Fruit fly (Drosophila melanogaster) whole organism, pupa: Measurements from ENCODE around the gene Tango5.

ENCODE experiments used
- CG10348 ChIP-seq: fragments of 200-800 bp; sonication (Bioruptor generic); IDR thresholded peaks from 2 replicates; pipeline ENCODE4 v1.3.6; 2022; ENCODE audit warnings: missing biosample characterization, missing genetic modification characterization
- CG12605 ChIP-seq: fragments of 200-800 bp; sonication (Bioruptor generic); IDR thresholded peaks from 2 replicates; pipeline ENCODE4 v1.3.6; 2022; ENCODE audit warnings: missing biosample characterization, missing genetic modification characterization
- CG13204 ChIP-seq: fragments of 200-800 bp; sonication (Bioruptor generic); optimal IDR thresholded peaks from 2 replicates; lab custom pipeline; 2018; ENCODE audit warnings: missing biosample characterization, mild to moderate bottlenecking, missing genetic modification characterization, moderate library complexity
- CG14655 ChIP-seq: fragments of 200-800 bp; sonication (Bioruptor generic); optimal IDR thresholded peaks from 3 replicates; lab custom pipeline; 2017; ENCODE audit warnings: mild to moderate bottlenecking, missing biosample characterization, missing genetic modification reagents, missing genetic modification characterization
- CG15710 ChIP-seq: fragments of 200-800 bp; sonication (Bioruptor generic); optimal IDR thresholded peaks from 2 replicates; lab custom pipeline; 2018; ENCODE audit warnings: missing biosample characterization, mild to moderate bottlenecking, missing genetic modification characterization, moderate library complexity
- CG17806 ChIP-seq: fragments of 200-800 bp; sonication (Bioruptor generic); optimal IDR thresholded peaks from 2 replicates; lab custom pipeline; 2018; ENCODE audit warnings: missing biosample characterization, mild to moderate bottlenecking, missing genetic modification characterization, moderate library complexity
- CG32121 ChIP-seq: fragments of 200-800 bp; sonication (Bioruptor generic); IDR thresholded peaks from 2 replicates; pipeline ENCODE4 v1.3.6; 2022; ENCODE audit warnings: missing biosample characterization, missing genetic modification characterization
- CG34367 ChIP-seq: fragments of 200-800 bp; sonication (Bioruptor generic); optimal IDR thresholded peaks from 2 replicates; lab custom pipeline; 2018; ENCODE audit warnings: missing biosample characterization, mild to moderate bottlenecking, missing genetic modification characterization
- CG4496 ChIP-seq: fragments of 200-800 bp; sonication (Bioruptor generic); IDR thresholded peaks from 3 replicates; pipeline ENCODE4 v1.3.6; 2022; ENCODE audit warnings: missing biosample characterization, missing genetic modification characterization
- CG8159 ChIP-seq: fragments of 200-800 bp; sonication (Bioruptor generic); optimal IDR thresholded peaks from 3 replicates; lab custom pipeline; 2018; ENCODE audit warnings: missing biosample characterization, mild to moderate bottlenecking, missing genetic modification characterization, moderate library complexity
- CG8301 ChIP-seq: fragments of 200-800 bp; sonication (Bioruptor generic); optimal IDR thresholded peaks from 2 replicates; lab custom pipeline; 2018; ENCODE audit warnings: missing biosample characterization, mild to moderate bottlenecking, missing genetic modification characterization
- CG9948 ChIP-seq: fragments of 200-800 bp; sonication (Bioruptor generic); optimal IDR thresholded peaks from 2 replicates; lab custom pipeline; 2018; ENCODE audit warnings: missing biosample characterization, mild to moderate bottlenecking, missing genetic modification characterization, moderate library complexity
- D1 ChIP-seq: fragments of 200-800 bp; sonication (Bioruptor generic); optimal IDR thresholded peaks from 2 replicates; lab custom pipeline; 2018; ENCODE audit warnings: missing biosample characterization, mild to moderate bottlenecking, missing genetic modification characterization, moderate library complexity
- EcR ChIP-seq: fragments of 200-800 bp; sonication (Bioruptor generic); optimal IDR thresholded peaks from 3 replicates; lab custom pipeline; 2019; ENCODE audit warnings: missing biosample characterization, missing genetic modification characterization, mild to moderate bottlenecking, moderate library complexity, missing genetic modification reagents
- Ets98B ChIP-seq: fragments of 200-800 bp; sonication (Bioruptor generic); IDR thresholded peaks from 2 replicates; pipeline ENCODE4 v1.3.6; 2022; ENCODE audit warnings: missing biosample characterization, missing genetic modification characterization
- Pif1A ChIP-seq: fragments of 200-800 bp; sonication (Bioruptor generic); optimal IDR thresholded peaks from 3 replicates; lab custom pipeline; 2016; ENCODE audit warnings: missing biosample characterization, missing genetic modification characterization
- Pif1B ChIP-seq: fragments of 200-800 bp; sonication (Bioruptor generic); optimal IDR thresholded peaks from 3 replicates; lab custom pipeline; 2016; ENCODE audit warnings: missing biosample characterization, missing genetic modification characterization
- Snoo ChIP-seq: fragments of 200-800 bp; sonication (Bioruptor generic); optimal IDR thresholded peaks from 3 replicates; lab custom pipeline; 2017; ENCODE audit warnings: missing biosample characterization, mild to moderate bottlenecking, missing genetic modification characterization, inconsistent platforms
- fd96Ca ChIP-seq: fragments of 200-800 bp; sonication (Bioruptor generic); IDR thresholded peaks from 3 replicates; pipeline ENCODE4 v1.3.6; 2022; ENCODE audit warnings: missing biosample characterization, missing genetic modification characterization
- gl ChIP-seq: fragments of 200-800 bp; sonication (Bioruptor generic); optimal IDR thresholded peaks from 2 replicates; lab custom pipeline; 2018; ENCODE audit warnings: missing biosample characterization, mild to moderate bottlenecking, missing genetic modification characterization
- rn ChIP-seq: fragments of 200-800 bp; sonication (Bioruptor generic); IDR thresholded peaks from 2 replicates; pipeline ENCODE4 v1.3.6; 2022; ENCODE audit warnings: missing biosample characterization, missing genetic modification characterization

Tango5 gene

DNA sequence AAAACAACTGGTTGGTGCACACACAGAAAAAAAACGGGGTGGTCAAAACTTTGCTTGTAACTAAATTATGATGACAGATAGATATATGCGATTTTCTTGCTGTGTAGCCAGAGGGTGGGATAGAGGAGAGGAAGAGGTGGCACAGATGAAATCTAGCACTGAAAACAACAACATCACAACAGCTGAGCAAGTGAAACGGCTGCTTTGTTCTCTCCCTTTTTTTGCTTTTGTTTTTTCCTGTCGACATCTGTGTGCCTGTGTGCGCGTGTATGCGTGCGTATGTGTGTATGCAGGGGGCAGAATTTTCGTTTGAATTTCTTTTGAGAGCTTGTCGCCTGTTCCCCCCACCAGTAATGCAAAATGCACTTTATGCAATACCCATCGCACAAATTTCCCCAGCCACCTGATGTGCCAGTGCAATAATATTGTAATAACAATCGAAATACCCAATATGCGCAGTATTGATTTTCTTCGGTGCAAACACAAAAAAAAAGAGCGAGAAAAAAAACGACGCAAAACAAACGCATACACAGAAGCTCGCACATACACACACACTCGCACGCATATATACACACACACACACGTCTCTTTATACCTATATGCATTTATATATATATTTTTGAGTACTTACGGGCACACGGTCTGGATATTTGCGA, 3.3 kb upstream of the Tango5 start:
- TF ChIP-seq CG9948 (tag; lab: Kevin White, UChicago) (peak; percentile 38), CG15710 (tag; lab: Kevin White, UChicago) (peak; percentile 66), CG14655 (GFP tag; lab: Kevin White, UChicago) (peak; percentile 81), D1 (tag; lab: Kevin White, UChicago) (peak; percentile 44), rn (GFP tag; lab: Robert Waterston, UW) (peak; percentile 64), gl (tag; lab: Kevin White, UChicago) (peak; percentile 88), Pif1B (GFP tag; lab: Kevin White, UChicago) (peak; percentile 63), EcR (peak; percentile 14), CG13204 (peak; percentile 74), Pif1A (GFP tag; lab: Kevin White, UChicago) (peak; percentile 73), CG32121 (peak; percentile 82), CG34367 (tag; lab: Kevin White, UChicago) (peak; percentile 56), CG8301 (tag; lab: Kevin White, UChicago) (peak; percentile 70), CG17806 (peak; percentile 44), fd96Ca (GFP tag; lab: Robert Waterston, UW) (peak; percentile 72; the same call in 1 of the 3 replicates), CG10348 (GFP tag; lab: Robert Waterston, UW) (peak; percentile 38; the same call in 1 of the 2 replicates), CG12605 (GFP tag; lab: Robert Waterston, UW) (peak; percentile 7), Ets98B (peak; percentile 82), CG4496 (GFP tag; lab: Robert Waterston, UW) (peak; percentile 72), CG8159 (peak; percentile 67), Snoo (tag; lab: Kevin White, UChicago) (peak; percentile 9)

DNA sequence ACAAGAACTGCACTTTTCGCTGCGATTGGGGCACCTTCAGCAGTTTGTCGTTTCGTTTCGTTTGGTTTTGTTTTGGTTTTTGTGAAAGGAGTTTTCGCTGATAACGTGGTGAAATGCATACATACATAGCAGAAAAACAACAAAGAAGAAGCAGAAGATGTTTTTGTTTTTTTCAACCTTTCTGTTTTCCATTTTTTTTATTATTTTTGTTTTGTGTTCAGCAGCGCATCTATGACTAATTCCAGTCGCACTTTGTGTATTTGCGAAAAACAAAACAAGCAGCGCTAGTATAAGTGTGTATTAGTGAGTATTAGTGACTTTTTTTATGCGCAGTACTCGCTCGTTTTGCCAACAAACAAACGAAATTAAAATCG, 2.8 kb upstream of the Tango5 start:
- TF ChIP-seq CG10348 (GFP tag; lab: Robert Waterston, UW) (no peak), CG12605 (GFP tag; lab: Robert Waterston, UW) (peak; percentile 69)

DNA sequence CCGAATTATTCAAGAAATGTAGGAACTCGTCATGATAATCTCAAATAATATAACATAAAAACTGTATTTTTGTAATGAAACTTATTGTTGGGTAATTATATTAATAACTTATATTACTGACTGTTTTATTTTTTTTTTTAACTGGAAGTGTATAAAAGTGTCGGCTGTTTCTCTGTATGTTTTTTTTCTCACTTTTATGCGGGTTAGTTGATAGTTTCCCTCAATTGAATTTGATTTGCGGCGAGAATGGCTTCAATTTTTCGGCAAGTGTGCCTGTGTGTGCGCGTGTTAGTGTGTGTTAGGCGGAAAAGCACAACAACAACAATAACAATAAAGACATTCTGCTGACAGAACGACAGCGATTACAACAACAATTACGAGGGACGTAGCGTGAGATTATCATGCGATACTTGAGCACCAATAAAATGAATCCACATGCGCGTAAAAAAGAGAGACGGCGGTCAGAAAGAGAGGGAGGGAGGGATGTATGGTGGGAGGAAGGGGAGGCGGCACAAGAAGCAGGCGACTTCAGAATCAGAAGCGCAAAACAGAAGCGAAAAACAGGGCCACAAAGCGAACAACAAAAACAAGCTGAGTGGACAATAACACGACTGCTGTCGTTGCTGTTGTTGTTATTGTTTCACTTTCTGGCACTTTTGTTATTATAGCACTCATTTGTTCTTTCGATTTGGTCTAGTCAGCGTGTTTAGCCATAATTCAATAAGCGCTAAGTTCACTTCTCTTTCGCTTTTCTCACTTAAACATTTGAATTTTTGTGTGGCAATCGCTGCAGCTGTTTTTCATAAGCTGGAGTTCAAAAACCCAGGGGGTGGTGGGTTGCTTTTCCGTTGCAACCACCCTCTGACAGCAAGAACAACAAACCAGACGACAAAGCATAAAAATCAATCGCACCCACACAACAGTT, 992 bp downstream of the Tango5 start:
- TF ChIP-seq CG17806 (no peak), Ets98B (peak; percentile 41; the same call in 1 of the 2 replicates), CG10348 (GFP tag; lab: Robert Waterston, UW) (no peak), CG14655 (GFP tag; lab: Kevin White, UChicago) (no peak), EcR (peak; percentile 65), CG9948 (tag; lab: Kevin White, UChicago) (no peak), D1 (tag; lab: Kevin White, UChicago) (no peak), CG34367 (tag; lab: Kevin White, UChicago) (no peak), CG8159 (no peak), rn (GFP tag; lab: Robert Waterston, UW) (no peak), CG32121 (peak; percentile 51), Pif1A (GFP tag; lab: Kevin White, UChicago) (no peak), CG13204 (peak; percentile 71), Snoo (tag; lab: Kevin White, UChicago) (no peak), CG8301 (tag; lab: Kevin White, UChicago) (no peak), CG15710 (tag; lab: Kevin White, UChicago) (no peak), gl (tag; lab: Kevin White, UChicago) (peak; percentile 9), fd96Ca (GFP tag; lab: Robert Waterston, UW) (peak; percentile 33; the same call in 1 of the 3 replicates), CG4496 (GFP tag; lab: Robert Waterston, UW) (no peak), Pif1B (GFP tag; lab: Kevin White, UChicago) (no peak), CG12605 (GFP tag; lab: Robert Waterston, UW) (no peak)

DNA sequence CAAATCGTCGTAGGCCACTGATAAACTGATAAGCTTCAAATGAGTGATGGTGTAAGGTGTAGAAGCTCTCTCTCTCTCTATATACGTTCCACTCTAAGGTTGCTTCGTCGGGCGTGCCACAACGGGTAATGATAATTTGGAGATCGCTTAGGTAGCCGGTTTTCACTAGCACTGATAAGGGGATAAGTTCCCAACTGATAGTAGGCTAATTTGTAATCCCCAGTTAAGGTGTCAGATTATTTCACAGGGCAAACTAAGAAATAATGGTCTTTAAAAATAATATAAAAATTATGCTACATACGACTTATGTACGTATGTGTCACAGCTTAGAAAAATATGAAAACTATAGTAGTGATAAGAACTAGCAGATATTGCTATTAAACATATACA, 1.6 kb downstream of the Tango5 start:
- TF ChIP-seq CG4496 (GFP tag; lab: Robert Waterston, UW) (no peak), fd96Ca (GFP tag; lab: Robert Waterston, UW) (no peak), CG10348 (GFP tag; lab: Robert Waterston, UW) (no peak), CG12605 (GFP tag; lab: Robert Waterston, UW) (no peak), CG9948 (tag; lab: Kevin White, UChicago) (no peak), rn (GFP tag; lab: Robert Waterston, UW) (no peak), Ets98B (no peak), CG34367 (tag; lab: Kevin White, UChicago) (no peak), Pif1B (GFP tag; lab: Kevin White, UChicago) (no peak), D1 (tag; lab: Kevin White, UChicago) (no peak), gl (tag; lab: Kevin White, UChicago) (no peak), CG32121 (no peak), EcR (no peak), CG14655 (GFP tag; lab: Kevin White, UChicago) (no peak), CG8159 (no peak), CG13204 (no peak), CG8301 (tag; lab: Kevin White, UChicago) (no peak)

DNA sequence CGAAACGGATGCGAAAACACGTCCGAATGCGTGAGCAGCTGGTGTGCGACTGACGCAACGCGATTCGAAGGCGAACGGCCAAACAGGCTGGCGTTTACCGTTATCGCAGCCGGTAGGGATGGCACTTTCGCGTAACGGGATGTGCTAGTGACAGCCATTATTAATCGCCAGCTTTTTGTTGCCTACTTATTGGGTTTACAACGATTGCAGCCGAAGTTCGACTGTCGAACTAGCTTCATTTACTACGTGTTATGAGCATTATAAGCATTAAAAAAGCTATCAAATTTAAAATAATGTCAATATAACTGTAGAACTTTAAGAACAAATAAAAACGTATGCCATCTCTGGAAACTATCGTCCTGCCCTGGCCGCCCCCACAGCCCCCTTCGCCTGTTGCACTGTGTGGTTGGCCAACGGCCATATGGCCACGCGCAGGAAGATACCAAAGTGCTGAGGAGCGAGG, 6.6 kb downstream of the Tango5 start, which contains the start of gene Rph:
TSS of gene Rph (minus strand) at position 51 of the 463 bp plus-strand sequence.
- no peak for TF ChIP-seq D1 (tag; lab: Kevin White, UChicago)
- no peak for TF ChIP-seq Pif1B (GFP tag; lab: Kevin White, UChicago)
- TF ChIP-seq fd96Ca (GFP tag; lab: Robert Waterston, UW), result 0 out of 3 replicates have a peak, but pooled peaks have one; percentile 14
- TF ChIP-seq Pif1A (GFP tag; lab: Kevin White, UChicago), result no peak
